Fruit fly (Drosophila melanogaster) whole organism, embryonic: Measurements from ENCODE around the gene CG31800.

Source experiments
- Abd-B ChIP-seq: fragments of 200-800 bp; sonication (Bioruptor generic); optimal IDR thresholded peaks from 2 replicates; lab custom pipeline; 2018; ENCODE audit warnings: missing biosample characterization, mild to moderate bottlenecking, missing genetic modification characterization, moderate library complexity
- Antp ChIP-seq: fragments of 200-800 bp; sonication (Bioruptor generic); optimal IDR thresholded peaks from 3 replicates; lab custom pipeline; 2016; ENCODE audit warnings: missing biosample characterization, missing genetic modification characterization
- B-H1 ChIP-seq: fragments of 200-800 bp; sonication (Bioruptor generic); IDR thresholded peaks from 3 replicates; pipeline ENCODE4 v1.3.6; 2022; ENCODE audit warnings: missing biosample characterization, missing genetic modification characterization
- CG10274 ChIP-seq: fragments of 200-800 bp; sonication (Bioruptor generic); optimal IDR thresholded peaks from 3 replicates; lab custom pipeline; 2017; ENCODE audit warnings: missing biosample characterization, mild to moderate bottlenecking, missing genetic modification characterization
- CG11696 ChIP-seq: fragments of 200-800 bp; sonication (Bioruptor generic); IDR thresholded peaks from 2 replicates; pipeline ENCODE4 v1.3.6; 2022; ENCODE audit warnings: missing biosample characterization, missing genetic modification characterization
- CG12942 ChIP-seq: fragments of 200-800 bp; sonication (Bioruptor generic); optimal IDR thresholded peaks from 3 replicates; lab custom pipeline; 2016; ENCODE audit warnings: missing biosample characterization, missing genetic modification characterization
- CG13624 ChIP-seq: fragments of 200-800 bp; sonication (Bioruptor generic); optimal IDR thresholded peaks from 2 replicates; lab custom pipeline; 2016; ENCODE audit warnings: missing biosample characterization, missing genetic modification characterization
- CG13894 ChIP-seq: fragments of 200-800 bp; sonication (Bioruptor generic); optimal IDR thresholded peaks from 3 replicates; lab custom pipeline; 2018; ENCODE audit warnings: missing biosample characterization, mild to moderate bottlenecking, missing genetic modification characterization, moderate library complexity
- CG14441 ChIP-seq: fragments of 200-800 bp; sonication (Bioruptor generic); IDR thresholded peaks from 2 replicates; pipeline ENCODE4 v1.3.6; 2022; ENCODE audit warnings: missing biosample characterization, missing genetic modification characterization
- CG15601 ChIP-seq: fragments of 200-800 bp; sonication (Bioruptor generic); optimal IDR thresholded peaks from 3 replicates; lab custom pipeline; 2019; ENCODE audit warnings: missing biosample characterization, mild to moderate bottlenecking, missing genetic modification characterization, moderate library complexity
- CG2199 ChIP-seq: fragments of 200-800 bp; sonication (Bioruptor generic); IDR thresholded peaks from 3 replicates; pipeline ENCODE4 v1.3.6; 2022; ENCODE audit warnings: missing biosample characterization, missing genetic modification characterization
- CG3065 ChIP-seq: fragments of 200-800 bp; sonication (Bioruptor generic); optimal IDR thresholded peaks from 2 replicates; lab custom pipeline; 2016; ENCODE audit warnings: missing biosample characterization, missing genetic modification characterization
- CG3281 ChIP-seq: fragments of 200-800 bp; sonication (Bioruptor generic); optimal IDR thresholded peaks from 3 replicates; lab custom pipeline; 2017; ENCODE audit warnings: missing biosample characterization, mild to moderate bottlenecking, missing genetic modification characterization
- CG6689 ChIP-seq: fragments of 200-800 bp; sonication (Bioruptor generic); IDR thresholded peaks from 2 replicates; pipeline ENCODE4 v1.3.6; 2022; ENCODE audit warnings: missing biosample characterization, missing genetic modification characterization
- CG7271 ChIP-seq: fragments of 200-800 bp; sonication (Bioruptor generic); optimal IDR thresholded peaks from 2 replicates; lab custom pipeline; 2018; ENCODE audit warnings: missing biosample characterization, mild to moderate bottlenecking, missing genetic modification characterization, moderate library complexity
- CG8281 ChIP-seq: fragments of 200-800 bp; sonication (Bioruptor generic); optimal IDR thresholded peaks from 2 replicates; lab custom pipeline; 2018; ENCODE audit warnings: missing biosample characterization, mild to moderate bottlenecking, missing genetic modification characterization, moderate library complexity
- CG8765 ChIP-seq: fragments of 200-800 bp; sonication (Bioruptor generic); IDR thresholded peaks from 2 replicates; pipeline ENCODE4 v1.3.6; 2022; ENCODE audit warnings: missing biosample characterization, missing genetic modification characterization
- CG9817 ChIP-seq: fragments of 200-800 bp; sonication (Bioruptor generic); optimal IDR thresholded peaks from 2 replicates; lab custom pipeline; 2018; ENCODE audit warnings: missing biosample characterization, mild to moderate bottlenecking, missing genetic modification characterization, moderate library complexity
- E2f1 ChIP-seq: fragments of 200-800 bp; sonication (Bioruptor generic); IDR thresholded peaks from 2 replicates; pipeline ENCODE4 v1.3.6; 2022; ENCODE audit warnings: missing biosample characterization, missing genetic modification characterization
- Fer1 ChIP-seq: fragments of 200-800 bp; sonication (Bioruptor generic); optimal IDR thresholded peaks from 2 replicates; lab custom pipeline; 2017; ENCODE audit warnings: missing biosample characterization, mild to moderate bottlenecking, missing genetic modification characterization
- GATAe ChIP-seq: fragments of 200-800 bp; sonication (Bioruptor generic); conservative IDR thresholded peaks from 2 replicates; pipeline ENCODE4 v1.3.6; 2022; ENCODE audit warnings: missing biosample characterization, missing genetic modification characterization
- H15 ChIP-seq: fragments of 200-800 bp; sonication (Bioruptor generic); IDR thresholded peaks from 3 replicates; pipeline ENCODE4 v1.3.6; 2022; ENCODE audit warnings: missing biosample characterization, missing genetic modification characterization
- Hey ChIP-seq: fragments of 200-800 bp; sonication (Bioruptor generic); optimal IDR thresholded peaks from 3 replicates; lab custom pipeline; 2018; ENCODE audit warnings: missing biosample characterization, mild to moderate bottlenecking, missing genetic modification characterization
- HmgD ChIP-seq: fragments of 200-800 bp; sonication (Bioruptor generic); optimal IDR thresholded peaks from 3 replicates; lab custom pipeline; 2016; ENCODE audit warnings: missing biosample characterization, missing genetic modification characterization
- Hr51 ChIP-seq, 2 experiments: fragments of 200-800 bp; sonication (Bioruptor generic); optimal IDR thresholded peaks; 2 replicates in 1 of 2; 3 replicates in 1 of 2; lab custom pipeline; 2016 to 2018; ENCODE audit warnings: missing biosample characterization in 2 of 2, missing genetic modification characterization in 2 of 2, mild to moderate bottlenecking in 1 of 2, moderate library complexity in 1 of 2
- Lhr ChIP-seq: fragments of 200-800 bp; sonication (Bioruptor generic); optimal IDR thresholded peaks from 3 replicates; lab custom pipeline; 2017; ENCODE audit warnings: mild to moderate bottlenecking, missing biosample characterization, missing genetic modification reagents, missing genetic modification characterization
- MESR4 ChIP-seq: fragments of 200-800 bp; sonication (Bioruptor generic); optimal IDR thresholded peaks from 2 replicates; lab custom pipeline; 2018; ENCODE audit warnings: missing biosample characterization, mild to moderate bottlenecking, missing genetic modification characterization, moderate library complexity
- NK7.1 ChIP-seq: fragments of 200-800 bp; sonication (Bioruptor generic); optimal IDR thresholded peaks from 3 replicates; lab custom pipeline; 2016; ENCODE audit warnings: missing biosample characterization, missing genetic modification characterization
- Optix ChIP-seq: fragments of 200-800 bp; sonication (Bioruptor generic); IDR thresholded peaks from 3 replicates; pipeline ENCODE4 v1.3.6; 2022; ENCODE audit warnings: missing biosample characterization, missing genetic modification characterization
- Ptx1 ChIP-seq: fragments of 200-800 bp; sonication (Bioruptor generic); IDR thresholded peaks from 2 replicates; pipeline ENCODE4 v1.3.6; 2022; ENCODE audit warnings: missing biosample characterization, missing genetic modification characterization
- TFAM ChIP-seq: fragments of 200-800 bp; sonication (Bioruptor generic); optimal IDR thresholded peaks from 2 replicates; lab custom pipeline; 2017; ENCODE audit warnings: missing biosample characterization, missing genetic modification characterization, inconsistent platforms
- ab ChIP-seq: fragments of 200-800 bp; sonication (Bioruptor generic); optimal IDR thresholded peaks from 2 replicates; lab custom pipeline; 2016; ENCODE audit warnings: missing biosample characterization, missing genetic modification characterization
- bcd ChIP-seq: fragments of 200-800 bp; sonication (Bioruptor generic); optimal IDR thresholded peaks from 2 replicates; lab custom pipeline; 2017; ENCODE audit warnings: missing biosample characterization, mild to moderate bottlenecking, missing genetic modification characterization
- chif ChIP-seq, 2 experiments: fragments of 200-800 bp; sonication (Bioruptor generic); optimal IDR thresholded peaks; 3 replicates each; lab custom pipeline; 2016; ENCODE audit warnings: missing biosample characterization in 2 of 2, missing genetic modification characterization in 2 of 2
- croc ChIP-seq: fragments of 200-800 bp; sonication (Bioruptor generic); conservative IDR thresholded peaks from 3 replicates; pipeline ENCODE4 v1.3.6; 2022; ENCODE audit warnings: missing biosample characterization, missing genetic modification characterization
- dm ChIP-seq: fragments of 200-800 bp; sonication (Bioruptor generic); optimal IDR thresholded peaks from 3 replicates; lab custom pipeline; 2016; ENCODE audit warnings: missing biosample characterization, missing genetic modification characterization
- eve ChIP-seq, 2 experiments: fragments of >200 bp; optimal IDR thresholded peaks; 2 replicates each; lab custom pipeline; 2017; ENCODE audit warnings: missing biosample characterization in 2 of 2, missing genetic modification characterization in 2 of 2
- ftz-f1 ChIP-seq: fragments of 200-800 bp; sonication (Bioruptor generic); optimal IDR thresholded peaks from 2 replicates; lab custom pipeline; 2016; ENCODE audit warnings: missing biosample characterization, missing genetic modification characterization
- gt ChIP-seq: fragments of 200-800 bp; sonication (Bioruptor generic); IDR thresholded peaks from 2 replicates; pipeline ENCODE4 v1.3.6; 2022; ENCODE audit warnings: missing biosample characterization, missing genetic modification characterization
- hbn ChIP-seq: fragments of 200-800 bp; sonication (Bioruptor generic); IDR thresholded peaks from 2 replicates; pipeline ENCODE4 v1.3.6; 2022; ENCODE audit warnings: missing biosample characterization, missing genetic modification characterization; ENCODE audit not compliant: partially characterized antibody
- jigr1 ChIP-seq: fragments of 200-800 bp; sonication (Bioruptor generic); IDR thresholded peaks from 3 replicates; pipeline ENCODE4 v1.3.6; 2022; ENCODE audit warnings: missing biosample characterization, missing genetic modification characterization
- luna ChIP-seq: fragments of 200-800 bp; sonication (Bioruptor generic); optimal IDR thresholded peaks from 2 replicates; lab custom pipeline; 2016; ENCODE audit warnings: missing biosample characterization, missing genetic modification characterization
- maf-S ChIP-seq: fragments of 200-800 bp; sonication (Bioruptor generic); optimal IDR thresholded peaks from 2 replicates; lab custom pipeline; 2016; ENCODE audit warnings: missing biosample characterization, missing genetic modification characterization
- onecut ChIP-seq: fragments of 200-800 bp; sonication (Bioruptor generic); IDR thresholded peaks from 2 replicates; pipeline ENCODE4 v1.3.6; 2022; ENCODE audit warnings: missing biosample characterization, missing genetic modification characterization
- pan ChIP-seq, 4 experiments: fragments of >200 bp in 3 of 4; fragments of 200-800 bp in 1 of 4; sonication (Bioruptor generic) in 1 of 4; optimal IDR thresholded peaks in 3 of 4; IDR thresholded peaks in 1 of 4; 2 replicates each; pipeline versions ENCODE4 v1.3.6 to Lab custom; 2017 to 2022; ENCODE audit warnings: missing biosample characterization in 2 of 4, missing genetic modification characterization in 2 of 4, mixed read lengths in 1 of 4
- prd ChIP-seq, 3 experiments: fragments of >200 bp in 2 of 3; fragments of 200-800 bp in 1 of 3; sonication (Bioruptor generic) in 1 of 3; optimal IDR thresholded peaks in 2 of 3; IDR thresholded peaks in 1 of 3; 2 replicates in 2 of 3; 3 replicates in 1 of 3; pipeline versions ENCODE4 v1.3.6 to Lab custom; 2017 to 2022; ENCODE audit warnings: missing biosample characterization in 1 of 3, missing genetic modification characterization in 1 of 3
- sob ChIP-seq: fragments of 200-800 bp; sonication (Bioruptor generic); IDR thresholded peaks from 2 replicates; pipeline ENCODE4 v1.3.6; 2022; ENCODE audit warnings: missing biosample characterization, missing genetic modification characterization
- toy ChIP-seq: fragments of 200-800 bp; sonication (Bioruptor generic); IDR thresholded peaks from 2 replicates; pipeline ENCODE4 v1.3.6; 2022; ENCODE audit warnings: missing biosample characterization, missing genetic modification characterization
- twi ChIP-seq: fragments of 200-800 bp; optimal IDR thresholded peaks from 2 replicates; lab custom pipeline; 2019; ENCODE audit warnings: missing biosample characterization, mild to moderate bottlenecking, missing genetic modification characterization, moderate library complexity
- zfh1 ChIP-seq: fragments of 200-800 bp; sonication (Bioruptor generic); IDR thresholded peaks from 3 replicates; pipeline ENCODE4 v1.3.6; 2022; ENCODE audit warnings: missing biosample characterization, missing genetic modification characterization
- zfh2 ChIP-seq: fragments of 200-800 bp; sonication (Bioruptor generic); optimal IDR thresholded peaks from 2 replicates; lab custom pipeline; 2016; ENCODE audit warnings: missing biosample characterization, missing genetic modification characterization

CG31800 gene

dm6 chr2L:19058916-19059315 is 24.5 kb upstream of the CG31800 start, which contains the start of gene Phlpp (continued):
- no peak; the same call in 2 of the 3 replicates for TF ChIP-seq B-H1 (GFP tag; lab: Robert Waterston, UW)
- no peak for TF ChIP-seq ab (GFP tag; lab: Kevin White, UChicago)
- TF ChIP-seq CG15601 (tag; lab: Kevin White, UChicago): no peak
- TF ChIP-seq sob: peak; percentile 53; the same call in 1 of the 2 replicates
- TF ChIP-seq CG3281: no peak
- TF ChIP-seq CG13894 (tag; lab: Kevin White, UChicago): no peak
- peak; percentile 78 for TF ChIP-seq Ptx1 (GFP tag; lab: Robert Waterston, UW)
- no peak for TF ChIP-seq luna (GFP tag; lab: Kevin White, UChicago)
- TF ChIP-seq maf-S: peak; percentile 3
- peak; percentile 72 for TF ChIP-seq CG6689 (GFP tag; lab: Robert Waterston, UW)
- TF ChIP-seq zfh2: no peak
- no peak for TF ChIP-seq CG13624 (GFP tag; lab: Kevin White, UChicago)
- peak; percentile 13 to 69 for TF ChIP-seq Hr51 (GFP tag; optimal IDR thresholded peaks at IDR 0.05; lab: Kevin White, UChicago)
- TF ChIP-seq ftz-f1 (GFP tag; lab: Kevin White, UChicago): no peak
- TF ChIP-seq CG8765: peak; percentile 51; the same call in 1 of the 2 replicates
- TF ChIP-seq twi (tag; lab: Kevin White, UChicago): no peak
- no peak for TF ChIP-seq CG12942 (GFP tag; lab: Kevin White, UChicago)
- TF ChIP-seq Fer1 (GFP tag; lab: Kevin White, UChicago): peak; percentile 25
- no peak for TF ChIP-seq pan (optimal IDR thresholded peaks at IDR 0.05; lab: Kevin White, UChicago)
- TF ChIP-seq pan (GFP tag; optimal IDR thresholded peaks at IDR 0.05 in 1 of 2, IDR thresholded peaks at IDR 0.05 in 1 of 2): peak in 1 of 2 experiments; percentile 58
- TF ChIP-seq toy: no peak
- TF ChIP-seq H15 (GFP tag; lab: Robert Waterston, UW): peak; percentile 40; the same call in 1 of the 3 replicates
- peak in 1 of 2 experiments; percentile 14 for TF ChIP-seq chif (GFP tag; optimal IDR thresholded peaks at IDR 0.05; lab: Kevin White, UChicago)
- TF ChIP-seq CG9817 (tag; lab: Kevin White, UChicago): no peak
- no peak for TF ChIP-seq jigr1 (GFP tag; lab: Robert Waterston, UW)
- TF ChIP-seq TFAM (GFP tag; lab: Kevin White, UChicago): no peak
- no peak for TF ChIP-seq Lhr
- no peak for TF ChIP-seq CG2199 (GFP tag; lab: Robert Waterston, UW)
- TF ChIP-seq CG10274: no peak
- TF ChIP-seq NK7.1 (GFP tag; lab: Kevin White, UChicago): no peak
- TF ChIP-seq E2f1 (GFP tag; lab: Robert Waterston, UW): peak; percentile 65
- TF ChIP-seq hbn (GFP tag; lab: Robert Waterston, UW): no peak
- peak; percentile 42 for TF ChIP-seq bcd
- peak; percentile 74 for TF ChIP-seq CG14441
- TF ChIP-seq eve (GFP tag; optimal IDR thresholded peaks at IDR 0.05; lab: Kevin White, UChicago): no peak
- no peak for TF ChIP-seq CG7271 (tag; lab: Kevin White, UChicago)
- TF ChIP-seq GATAe (GFP tag; lab: Robert Waterston, UW): no peak
- TF ChIP-seq Antp (GFP tag; lab: Kevin White, UChicago): peak; percentile 21
- no peak for TF ChIP-seq HmgD
- no peak for TF ChIP-seq Hey (tag; lab: Kevin White, UChicago)
- TF ChIP-seq CG8281 (tag; lab: Kevin White, UChicago): no peak
- TF ChIP-seq Optix (GFP tag; lab: Robert Waterston, UW): no peak
- 0 out of 2 replicates have a peak, but pooled peaks have one; percentile 33 for TF ChIP-seq onecut (GFP tag; lab: Robert Waterston, UW)
- TF ChIP-seq Abd-B (GFP tag; lab: Kevin White, UChicago): no peak
- no peak for TF ChIP-seq CG11696 (GFP tag; lab: Robert Waterston, UW)
- TF ChIP-seq dm (GFP tag; lab: Kevin White, UChicago): no peak
- no peak for TF ChIP-seq MESR4 (GFP tag; lab: Kevin White, UChicago)
- TF ChIP-seq CG3065 (GFP tag; lab: Kevin White, UChicago): no peak
- no peak for TF ChIP-seq prd (optimal IDR thresholded peaks at IDR 0.05; lab: Kevin White, UChicago)
- TF ChIP-seq prd (GFP tag; IDR thresholded peaks at IDR 0.05; lab: Robert Waterston, UW): peak; percentile 82
- peak; percentile 83 for TF ChIP-seq zfh1 (GFP tag; lab: Robert Waterston, UW)
- no peak for TF ChIP-seq gt
- TF ChIP-seq croc (GFP tag; lab: Robert Waterston, UW): peak; percentile 59
